Worm (Caenorhabditis elegans) whole organism, early embryonic: ENCODE results near the gene sre-9.

Experiments used
- B0310.2 ChIP-seq: sonication (generic microtip); optimal IDR thresholded peaks from 2 replicates; lab custom pipeline; 2016; ENCODE audit warnings: mild to moderate bottlenecking, missing genetic modification characterization, missing compliant biosample characterization
- ama-1 ChIP-seq: fragments of 150-350 bp; optimal IDR thresholded peaks from 2 replicates; lab custom pipeline; 2014
- ceh-13 ChIP-seq: fragments of 200-800 bp; sonication (Bioruptor generic); optimal IDR thresholded peaks from 2 replicates; lab custom pipeline; 2018; ENCODE audit warnings: mild to moderate bottlenecking, missing genetic modification characterization, missing compliant biosample characterization
- flt-1 ChIP-seq: fragments of 200-800 bp; sonication (Bioruptor generic); IDR thresholded peaks from 2 replicates; pipeline ENCODE4 v1.3.6; 2022; ENCODE audit warnings: missing genetic modification characterization, missing compliant biosample characterization
- hmbx-1 ChIP-seq: sonication (generic microtip); optimal IDR thresholded peaks from 2 replicates; lab custom pipeline; 2016; ENCODE audit warnings: mild to moderate bottlenecking, missing genetic modification characterization, missing compliant biosample characterization
- hnd-1 ChIP-seq: sonication (generic microtip); optimal IDR thresholded peaks from 2 replicates; lab custom pipeline; 2016; ENCODE audit warnings: missing genetic modification characterization, missing compliant biosample characterization
- sea-1 ChIP-seq: fragments of 200-800 bp; sonication (Bioruptor generic); conservative IDR thresholded peaks from 2 replicates; pipeline ENCODE4 v1.3.6; 2022; ENCODE audit warnings: missing genetic modification characterization, missing compliant biosample characterization
- tbx-11 ChIP-seq: fragments of 200-800 bp; sonication (Bioruptor generic); IDR thresholded peaks from 2 replicates; pipeline ENCODE4 v1.3.6; 2022; ENCODE audit warnings: missing genetic modification characterization, missing compliant biosample characterization
- tbx-37 ChIP-seq: fragments of 200-800 bp; sonication (Bioruptor generic); conservative IDR thresholded peaks from 2 replicates; pipeline ENCODE4 v1.3.6; 2022; ENCODE audit warnings: missing genetic modification reagents, missing genetic modification characterization, missing compliant biosample characterization
- tra-4 ChIP-seq: sonication (generic microtip); optimal IDR thresholded peaks from 2 replicates; lab custom pipeline; 2017; ENCODE audit warnings: missing genetic modification characterization, missing compliant biosample characterization

- TF ChIP-seq tra-4 (tag; lab: Kevin White, UChicago) (no peak), hnd-1 (no peak), sea-1 (GFP tag; lab: Robert Waterston, UW) (no peak), tbx-37 (GFP tag; lab: Robert Waterston, UW) (no peak), ama-1 (no peak), hmbx-1 (tag; lab: Kevin White, UChicago) (no peak), flt-1 (GFP tag; lab: Robert Waterston, UW) (no peak), tbx-11 (no peak), ceh-13 (GFP tag; lab: Kevin White, UChicago) (no peak), B0310.2 (tag; lab: Kevin White, UChicago) (no peak)
These were observed 16.5 kb upstream of the sre-9 start, which contains the start of gene nhr-159 for ce11 chrV:3878223-3878622.
